Fruit fly (Drosophila melanogaster) whole organism, embryonic: ENCODE results near the gene CG12522.

ENCODE experiments used
- Abd-B ChIP-seq: fragments of 200-800 bp; sonication (Bioruptor generic); optimal IDR thresholded peaks from 2 replicates; lab custom pipeline; 2018; ENCODE audit warnings: missing biosample characterization, mild to moderate bottlenecking, missing genetic modification characterization, moderate library complexity
- Antp ChIP-seq: fragments of 200-800 bp; sonication (Bioruptor generic); optimal IDR thresholded peaks from 3 replicates; lab custom pipeline; 2016; ENCODE audit warnings: missing biosample characterization, missing genetic modification characterization
- CG10366 ChIP-seq: fragments of 200-800 bp; sonication (Bioruptor generic); IDR thresholded peaks from 2 replicates; pipeline ENCODE4 v1.3.6; 2022; ENCODE audit warnings: missing biosample characterization, missing genetic modification characterization
- CG11398 ChIP-seq: fragments of 200-800 bp; sonication (Bioruptor generic); optimal IDR thresholded peaks from 2 replicates; lab custom pipeline; 2016; ENCODE audit warnings: missing biosample characterization, missing genetic modification characterization
- CG12942 ChIP-seq: fragments of 200-800 bp; sonication (Bioruptor generic); optimal IDR thresholded peaks from 3 replicates; lab custom pipeline; 2016; ENCODE audit warnings: missing biosample characterization, missing genetic modification characterization
- CG13296 ChIP-seq: fragments of 200-800 bp; sonication (Bioruptor generic); optimal IDR thresholded peaks from 3 replicates; lab custom pipeline; 2018; ENCODE audit warnings: missing biosample characterization, mild to moderate bottlenecking, missing genetic modification characterization
- CG16779 ChIP-seq: fragments of 200-800 bp; sonication (Bioruptor generic); IDR thresholded peaks from 2 replicates; pipeline ENCODE4 v1.3.6; 2022; ENCODE audit warnings: missing biosample characterization, missing genetic modification characterization
- CG17328 ChIP-seq: fragments of 200-800 bp; sonication (Bioruptor generic); IDR thresholded peaks from 2 replicates; pipeline ENCODE4 v1.3.6; 2022; ENCODE audit warnings: missing biosample characterization, missing genetic modification characterization
- CG17612 ChIP-seq: fragments of 200-800 bp; sonication (Bioruptor generic); IDR thresholded peaks from 2 replicates; pipeline ENCODE4 v1.3.6; 2022; ENCODE audit warnings: missing biosample characterization, missing genetic modification characterization
- CG2120 ChIP-seq: fragments of 200-800 bp; sonication (Bioruptor generic); optimal IDR thresholded peaks from 3 replicates; lab custom pipeline; 2016; ENCODE audit warnings: missing biosample characterization, missing genetic modification characterization
- CG30403 ChIP-seq: fragments of 200-800 bp; sonication (Bioruptor generic); optimal IDR thresholded peaks from 3 replicates; lab custom pipeline; 2016; ENCODE audit warnings: missing biosample characterization, missing genetic modification characterization
- CG31224 ChIP-seq: fragments of 200-800 bp; sonication (Bioruptor generic); IDR thresholded peaks from 2 replicates; pipeline ENCODE4 v1.3.6; 2022; ENCODE audit warnings: missing biosample characterization, missing genetic modification characterization
- CG4404 ChIP-seq: fragments of 200-800 bp; sonication (Bioruptor generic); IDR thresholded peaks from 2 replicates; pipeline ENCODE4 v1.3.6; 2022; ENCODE audit warnings: missing biosample characterization, missing genetic modification characterization
- CG4854 ChIP-seq: fragments of 200-800 bp; sonication (Bioruptor generic); optimal IDR thresholded peaks from 2 replicates; lab custom pipeline; 2016; ENCODE audit warnings: missing biosample characterization, missing genetic modification characterization, inconsistent platforms
- CG6765 ChIP-seq: fragments of 200-800 bp; sonication (Bioruptor generic); optimal IDR thresholded peaks from 3 replicates; lab custom pipeline; 2017; ENCODE audit warnings: missing biosample characterization, mild to moderate bottlenecking, missing genetic modification characterization
- CG7839 ChIP-seq: fragments of 200-800 bp; sonication (Bioruptor generic); optimal IDR thresholded peaks from 3 replicates; lab custom pipeline; 2018; ENCODE audit warnings: missing biosample characterization, mild to moderate bottlenecking, missing genetic modification characterization, moderate library complexity
- Deaf1 ChIP-seq: fragments of 200-800 bp; optimal IDR thresholded peaks from 3 replicates; lab custom pipeline; 2019; ENCODE audit warnings: missing biosample characterization, mild to moderate bottlenecking, missing genetic modification characterization, moderate library complexity
- ERR ChIP-seq: fragments of 200-800 bp; sonication (Bioruptor generic); optimal IDR thresholded peaks from 2 replicates; lab custom pipeline; 2016; ENCODE audit warnings: missing biosample characterization, missing genetic modification characterization
- Fer1 ChIP-seq: fragments of 200-800 bp; sonication (Bioruptor generic); optimal IDR thresholded peaks from 2 replicates; lab custom pipeline; 2017; ENCODE audit warnings: missing biosample characterization, mild to moderate bottlenecking, missing genetic modification characterization
- Hand ChIP-seq: fragments of 200-800 bp; sonication (Bioruptor generic); optimal IDR thresholded peaks from 2 replicates; lab custom pipeline; 2017; ENCODE audit warnings: mild to moderate bottlenecking, missing biosample characterization, missing genetic modification reagents, missing genetic modification characterization
- Hr51 ChIP-seq, 2 experiments: fragments of 200-800 bp; sonication (Bioruptor generic); optimal IDR thresholded peaks; 2 replicates in 1 of 2; 3 replicates in 1 of 2; lab custom pipeline; 2016 to 2018; ENCODE audit warnings: missing biosample characterization in 2 of 2, missing genetic modification characterization in 2 of 2, mild to moderate bottlenecking in 1 of 2, moderate library complexity in 1 of 2
- Mrtf ChIP-seq: fragments of 200-800 bp; sonication (Bioruptor generic); IDR thresholded peaks from 3 replicates; pipeline ENCODE4 v1.3.6; 2022; ENCODE audit warnings: missing biosample characterization, missing genetic modification characterization
- Ravus ChIP-seq: fragments of 200-800 bp; sonication (Bioruptor generic); IDR thresholded peaks from 2 replicates; pipeline ENCODE4 v1.3.6; 2022; ENCODE audit warnings: missing biosample characterization, missing genetic modification characterization
- Rx ChIP-seq: fragments of 200-800 bp; sonication (Bioruptor generic); IDR thresholded peaks from 2 replicates; pipeline ENCODE4 v1.3.6; 2022; ENCODE audit warnings: missing biosample characterization, missing genetic modification characterization
- Sox100B ChIP-seq: fragments of 200-800 bp; sonication (Bioruptor generic); optimal IDR thresholded peaks from 3 replicates; lab custom pipeline; 2018; ENCODE audit warnings: missing biosample characterization, mild to moderate bottlenecking, missing genetic modification characterization
- Spps ChIP-seq: fragments of 200-800 bp; sonication (Bioruptor generic); optimal IDR thresholded peaks from 2 replicates; lab custom pipeline; 2018; ENCODE audit warnings: missing biosample characterization, mild to moderate bottlenecking, missing genetic modification characterization
- Sry-δ ChIP-seq: fragments of 200-800 bp; sonication (Bioruptor generic); optimal IDR thresholded peaks from 2 replicates; lab custom pipeline; 2016; ENCODE audit warnings: missing biosample characterization, missing genetic modification characterization
- Taf1 ChIP-seq: fragments of 200-800 bp; sonication (Bioruptor generic); IDR thresholded peaks from 2 replicates; pipeline ENCODE4 v1.3.6; 2022; ENCODE audit warnings: missing biosample characterization, missing genetic modification characterization
- Tbp ChIP-seq: fragments of >200 bp; optimal IDR thresholded peaks from 2 replicates; lab custom pipeline; 2018; ENCODE audit warnings: missing biosample characterization, missing genetic modification characterization
- ara ChIP-seq: fragments of 200-800 bp; sonication (Bioruptor generic); IDR thresholded peaks from 2 replicates; pipeline ENCODE4 v1.3.6; 2022; ENCODE audit warnings: missing biosample characterization, missing genetic modification characterization
- bab2 ChIP-seq: fragments of 200-800 bp; sonication (Bioruptor generic); optimal IDR thresholded peaks from 2 replicates; lab custom pipeline; 2016; ENCODE audit warnings: missing biosample characterization, missing genetic modification characterization
- bbx ChIP-seq: fragments of 200-800 bp; sonication (Bioruptor generic); IDR thresholded peaks from 2 replicates; pipeline ENCODE4 v1.3.6; 2022; ENCODE audit warnings: missing biosample characterization, missing genetic modification characterization; ENCODE audit not compliant: partially characterized antibody
- dan ChIP-seq: fragments of 200-800 bp; sonication (Bioruptor generic); IDR thresholded peaks from 2 replicates; pipeline ENCODE4 v1.3.6; 2022; ENCODE audit warnings: missing biosample characterization, missing genetic modification characterization
- dysf ChIP-seq: fragments of 200-800 bp; sonication (Bioruptor generic); IDR thresholded peaks from 3 replicates; pipeline ENCODE4 v1.3.6; 2022; ENCODE audit warnings: missing biosample characterization, missing genetic modification characterization
- fd102C ChIP-seq: fragments of 200-800 bp; sonication (Bioruptor generic); optimal IDR thresholded peaks from 2 replicates; lab custom pipeline; 2018; ENCODE audit warnings: missing biosample characterization, mild to moderate bottlenecking, missing genetic modification characterization, moderate library complexity
- gce ChIP-seq: fragments of 200-800 bp; sonication (Bioruptor generic); IDR thresholded peaks from 3 replicates; pipeline ENCODE4 v1.3.6; 2022; ENCODE audit warnings: missing biosample characterization, missing genetic modification characterization
- gt ChIP-seq: fragments of 200-800 bp; sonication (Bioruptor generic); IDR thresholded peaks from 2 replicates; pipeline ENCODE4 v1.3.6; 2022; ENCODE audit warnings: missing biosample characterization, missing genetic modification characterization
- jigr1 ChIP-seq: fragments of 200-800 bp; sonication (Bioruptor generic); IDR thresholded peaks from 3 replicates; pipeline ENCODE4 v1.3.6; 2022; ENCODE audit warnings: missing biosample characterization, missing genetic modification characterization
- luna ChIP-seq: fragments of 200-800 bp; sonication (Bioruptor generic); optimal IDR thresholded peaks from 2 replicates; lab custom pipeline; 2016; ENCODE audit warnings: missing biosample characterization, missing genetic modification characterization
- mirr ChIP-seq: fragments of 200-800 bp; sonication (Bioruptor generic); optimal IDR thresholded peaks from 3 replicates; lab custom pipeline; 2018; ENCODE audit warnings: missing biosample characterization, mild to moderate bottlenecking, missing genetic modification characterization
- nmo ChIP-seq: fragments of 200-800 bp; sonication (Bioruptor generic); optimal IDR thresholded peaks from 2 replicates; lab custom pipeline; 2018; ENCODE audit warnings: missing biosample characterization, mild to moderate bottlenecking, missing genetic modification characterization, moderate library complexity
- oc ChIP-seq: fragments of 200-800 bp; sonication (Bioruptor generic); optimal IDR thresholded peaks from 2 replicates; lab custom pipeline; 2018; ENCODE audit warnings: missing biosample characterization, mild to moderate bottlenecking, missing genetic modification characterization, moderate library complexity
- org-1 ChIP-seq: fragments of 200-800 bp; sonication (Bioruptor generic); optimal IDR thresholded peaks from 2 replicates; lab custom pipeline; 2017; ENCODE audit warnings: missing biosample characterization, missing genetic modification characterization
- ranshi ChIP-seq: fragments of 200-800 bp; sonication (Bioruptor generic); IDR thresholded peaks from 2 replicates; pipeline ENCODE4 v1.3.6; 2022; ENCODE audit warnings: missing biosample characterization, missing genetic modification characterization
- rib ChIP-seq: fragments of 200-800 bp; sonication (Bioruptor generic); IDR thresholded peaks from 2 replicates; pipeline ENCODE4 v1.3.6; 2022; ENCODE audit warnings: missing biosample characterization, missing genetic modification characterization
- run ChIP-seq: fragments of 200-800 bp; sonication (Bioruptor generic); optimal IDR thresholded peaks from 3 replicates; lab custom pipeline; 2018; ENCODE audit warnings: missing biosample characterization, mild to moderate bottlenecking, missing genetic modification characterization
- sob ChIP-seq: fragments of 200-800 bp; sonication (Bioruptor generic); IDR thresholded peaks from 2 replicates; pipeline ENCODE4 v1.3.6; 2022; ENCODE audit warnings: missing biosample characterization, missing genetic modification characterization
- vvl ChIP-seq: fragments of 200-800 bp; sonication (Bioruptor generic); IDR thresholded peaks from 2 replicates; pipeline ENCODE4 v1.3.6; 2022; ENCODE audit warnings: missing biosample characterization, missing genetic modification characterization
- wek ChIP-seq: fragments of 200-800 bp; sonication (Bioruptor generic); optimal IDR thresholded peaks from 3 replicates; lab custom pipeline; 2018; ENCODE audit warnings: missing biosample characterization, mild to moderate bottlenecking, missing genetic modification characterization, moderate library complexity
- zfh1 ChIP-seq: fragments of 200-800 bp; sonication (Bioruptor generic); IDR thresholded peaks from 3 replicates; pipeline ENCODE4 v1.3.6; 2022; ENCODE audit warnings: missing biosample characterization, missing genetic modification characterization

The CG12522 gene

dm6 chr3L:11118627-11119395 is 10.8 kb downstream of the CG12522 start (continued):
- TF ChIP-seq ranshi (peak; percentile 31; the same call in 1 of the 2 replicates), Sox100B (GFP tag; lab: Kevin White, UChicago) (peak; percentile 72), Hand (GFP tag; lab: Kevin White, UChicago) (peak; percentile 58), CG31224 (no peak), CG17328 (GFP tag; lab: Robert Waterston, UW) (peak; percentile 69), rib (GFP tag; lab: Robert Waterston, UW) (peak; percentile 89), CG17612 (no peak), vvl (GFP tag; lab: Robert Waterston, UW) (peak; percentile 75; the same call in 1 of the 2 replicates), bab2 (GFP tag; lab: Kevin White, UChicago) (peak; percentile 77), gt (GFP tag; lab: Robert Waterston, UW) (no peak), Ravus (no peak), wek (GFP tag; lab: Kevin White, UChicago) (peak; percentile 87), CG4404 (peak; percentile 25; the same call in 1 of the 2 replicates), CG2120 (GFP tag; lab: Kevin White, UChicago) (peak; percentile 56), CG16779 (GFP tag; lab: Robert Waterston, UW) (0 out of 2 replicates have a peak, but pooled peaks have one; percentile 34), mirr (GFP tag; lab: Kevin White, UChicago) (peak; percentile 96), dan (GFP tag; lab: Robert Waterston, UW) (no peak), CG7839 (tag; lab: Kevin White, UChicago) (peak; percentile 32), fd102C (GFP tag; lab: Kevin White, UChicago) (peak; percentile 88), Abd-B (GFP tag; lab: Kevin White, UChicago) (no peak), Spps (peak; percentile 44), ara (peak; percentile 76), CG30403 (GFP tag; lab: Kevin White, UChicago) (peak; percentile 17), oc (tag; lab: Kevin White, UChicago) (no peak), sob (GFP tag; lab: Robert Waterston, UW) (peak; percentile 74), gce (GFP tag; lab: Robert Waterston, UW) (0 out of 3 replicates have a peak, but pooled peaks have one; percentile 47), Rx (GFP tag; lab: Robert Waterston, UW) (no peak), CG13296 (peak; percentile 83), CG4854 (GFP tag; lab: Kevin White, UChicago) (peak; percentile 34), nmo (GFP tag; lab: Kevin White, UChicago) (peak; percentile 16), CG12942 (GFP tag; lab: Kevin White, UChicago) (peak; percentile 44), Fer1 (GFP tag; lab: Kevin White, UChicago) (peak; percentile 91), bbx (GFP tag; lab: Robert Waterston, UW) (peak; percentile 26; the same call in 1 of the 2 replicates), Deaf1 (peak; percentile 65), Sry-δ (GFP tag; lab: Kevin White, UChicago) (no peak), CG10366 (peak; percentile 24; the same call in 1 of the 2 replicates), Antp (GFP tag; lab: Kevin White, UChicago) (peak; percentile 35), CG11398 (GFP tag; lab: Kevin White, UChicago) (peak; percentile 68), jigr1 (GFP tag; lab: Robert Waterston, UW) (no peak), luna (GFP tag; lab: Kevin White, UChicago) (no peak), Tbp (GFP tag; lab: Kevin White, UChicago) (no peak), run (tag; lab: Kevin White, UChicago) (peak; percentile 63), zfh1 (GFP tag; lab: Robert Waterston, UW) (peak; percentile 77), Hr51 (GFP tag; optimal IDR thresholded peaks at IDR 0.05; lab: Kevin White, UChicago) (peak; percentile 48 to 76), dysf (GFP tag; lab: Robert Waterston, UW) (peak; percentile 27; the same call in 1 of the 3 replicates), Taf1 (GFP tag; lab: Robert Waterston, UW) (no peak), Mrtf (GFP tag; lab: Robert Waterston, UW) (no peak), CG6765 (peak; percentile 79), ERR (GFP tag; lab: Kevin White, UChicago) (peak; percentile 17), org-1 (peak; percentile 75)
